Worm (Caenorhabditis elegans): ENCODE results near the gene pei-2.

The pei-2 gene

DNA sequence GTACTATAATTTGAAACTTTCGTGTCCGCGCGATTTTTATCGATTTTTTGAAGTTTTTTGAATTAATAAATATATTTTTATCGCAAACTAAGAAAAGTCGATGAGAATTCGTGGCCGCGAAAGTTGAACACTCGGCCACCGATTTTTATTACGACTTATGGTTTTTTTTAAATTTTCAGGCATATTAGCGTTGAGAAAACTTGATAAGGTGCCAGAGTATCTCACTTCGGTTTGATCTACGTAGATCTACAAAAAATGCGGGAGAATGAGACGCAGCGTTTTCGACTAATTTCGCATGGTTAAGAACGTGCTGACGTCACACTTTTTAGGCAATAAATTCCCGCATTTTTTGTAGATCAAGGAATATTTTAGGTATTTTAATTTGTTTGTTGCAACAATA lies at the start of gene pei-2:
pei-2 (minus strand) TSS at position 101 of the 400 bp plus-strand sequence.
- TF ChIP-seq dpl-1 (GFP tag; optimal IDR thresholded peaks at IDR 0.05) (no peak), bed-1 (GFP tag; IDR thresholded peaks at IDR 0.05) (no peak), F22D6.2 (tag; optimal IDR thresholded peaks at IDR 0.05) (no peak), ztf-6 (GFP tag; IDR thresholded peaks at IDR 0.05) (no peak), ceh-79 (tag; optimal IDR thresholded peaks at IDR 0.05) (no peak), dox-1 (GFP tag; IDR thresholded peaks at IDR 0.05) (no peak), fkh-3 (tag; optimal IDR thresholded peaks at IDR 0.05) (no peak), lag-1 (GFP tag; IDR thresholded peaks at IDR 0.05) (no peak)

DNA sequence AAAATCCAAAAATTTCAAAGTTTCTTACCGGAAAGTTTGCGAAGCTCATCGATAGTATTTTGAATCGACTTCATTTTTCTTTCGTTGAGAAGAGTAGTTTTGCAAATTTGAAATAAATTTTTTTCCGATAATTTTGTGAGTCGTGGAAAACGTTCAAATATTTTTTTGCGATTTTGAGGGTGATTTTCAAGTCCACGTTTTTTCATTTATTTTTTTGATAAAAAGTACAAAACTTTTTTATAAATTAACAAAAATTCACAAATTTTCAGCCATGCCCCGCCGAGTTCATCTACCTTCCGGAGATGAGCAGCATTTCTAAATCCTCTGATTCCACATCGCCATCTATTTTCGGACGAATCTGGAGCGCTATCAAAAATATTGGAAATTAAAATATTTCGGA lies 44.2 kb upstream of the pei-2 start, which contains the start of gene K10C9.7:
K10C9.7 (minus strand) TSS at position 101 of the 400 bp plus-strand sequence.
- no peak for TF ChIP-seq ceh-27 (GFP tag; optimal IDR thresholded peaks at IDR 0.05)
- TF ChIP-seq ztf-26 (tag; optimal IDR thresholded peaks at IDR 0.05): no peak
- no peak for TF ChIP-seq somi-1 (GFP tag; optimal IDR thresholded peaks at IDR 0.05)
- no peak for TF ChIP-seq sea-2 (GFP tag; IDR thresholded peaks at IDR 0.05)
- TF ChIP-seq let-526 (GFP tag; IDR thresholded peaks at IDR 0.05): no peak
- TF ChIP-seq tlf-1 (GFP tag; optimal IDR thresholded peaks at IDR 0.05): no peak
- TF ChIP-seq D2030.7 (GFP tag; IDR thresholded peaks at IDR 0.05): no peak
- no peak for TF ChIP-seq egl-18 (GFP tag; IDR thresholded peaks at IDR 0.05)
- TF ChIP-seq snpc-3.4 (tag; optimal IDR thresholded peaks at IDR 0.05): no peak

- no peak for TF ChIP-seq F10E7.11 (tag; optimal IDR thresholded peaks at IDR 0.05)
- no peak for TF ChIP-seq dpl-1 (GFP tag; optimal IDR thresholded peaks at IDR 0.05)
- TF ChIP-seq ceh-100 (GFP tag; IDR thresholded peaks at IDR 0.05): no peak
- no peak for TF ChIP-seq ama-1 (optimal IDR thresholded peaks at IDR 0.05)
- TF ChIP-seq ama-1 (GFP tag; optimal IDR thresholded peaks at IDR 0.05): no peak
- no peak for TF ChIP-seq D2030.7 (GFP tag; IDR thresholded peaks at IDR 0.05)
- TF ChIP-seq tbx-9 (tag; optimal IDR thresholded peaks at IDR 0.05; ENCODE audit: borderline replicate concordance): no peak
- no peak for TF ChIP-seq lsy-27 (tag; optimal IDR thresholded peaks at IDR 0.05; ENCODE audit: borderline replicate concordance, insufficient read depth)
- TF ChIP-seq mcd-1 (GFP tag; IDR thresholded peaks at IDR 0.05): no peak
- no peak for TF ChIP-seq K12H6.12 (tag; optimal IDR thresholded peaks at IDR 0.05)
- TF ChIP-seq attf-5 (GFP tag; optimal IDR thresholded peaks at IDR 0.05): no peak
These were observed 41.2 kb upstream of the pei-2 start, which contains the start of gene str-67 for ce11 chrV:1064491-1064890. Gene str-67 (minus strand): TSS chrV:1064591.

DNA sequence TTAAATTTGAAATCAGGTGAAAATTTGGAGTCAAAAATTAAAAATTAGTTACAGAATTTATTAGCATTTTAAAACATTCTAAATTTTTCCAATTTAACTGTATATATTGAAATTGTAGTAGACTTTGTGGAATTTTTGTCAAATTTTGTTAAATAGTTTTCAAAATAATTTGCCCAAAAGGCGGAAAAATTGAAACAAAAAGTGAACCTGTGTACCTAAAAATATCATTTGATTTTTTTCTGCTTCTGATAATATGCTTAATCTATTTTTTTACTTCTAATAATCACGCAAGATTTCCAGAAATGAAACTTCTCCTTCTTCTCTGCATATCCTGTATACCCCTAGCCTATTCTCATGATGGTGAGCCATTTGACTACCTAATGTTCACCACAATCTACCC lies 38.0 kb upstream of the pei-2 start, which contains the start of gene rnst-2:
rnst-2 (plus strand) TSS at position 301 of the 400 bp plus-strand sequence.
- TF ChIP-seq F10E7.11 (tag; optimal IDR thresholded peaks at IDR 0.05) (no peak), Y95B8A.8 (GFP tag; IDR thresholded peaks at IDR 0.05) (no peak)

- TF ChIP-seq nhr-80 (tag; optimal IDR thresholded peaks at IDR 0.05) (peak; percentile 74), lsl-1 (GFP tag; optimal IDR thresholded peaks at IDR 0.05) (no peak)
These were observed 37.1 kb upstream of the pei-2 start for ce11 chrV:1060219-1060863.

DNA sequence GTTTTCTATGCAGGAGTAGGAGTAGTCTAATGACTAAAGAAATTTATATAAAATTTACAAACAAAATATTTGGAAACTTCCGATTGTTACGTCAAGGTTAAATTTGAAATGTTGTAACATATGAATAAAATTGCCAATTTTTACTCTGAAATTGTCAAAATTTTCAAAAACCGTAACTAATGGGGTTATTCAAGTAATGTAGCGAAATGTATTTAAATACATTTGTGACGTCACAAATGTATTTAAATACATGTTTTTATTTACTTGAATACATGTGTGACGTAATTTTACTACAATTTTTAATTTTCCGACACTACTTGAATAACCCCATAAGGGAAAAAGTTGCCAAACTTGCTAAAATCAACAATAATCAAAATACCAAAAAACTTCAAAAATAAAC lies 30.1 kb upstream of the pei-2 start:
- TF ChIP-seq C17E4.6 (GFP tag; IDR thresholded peaks at IDR 0.05): no peak
- TF ChIP-seq madf-8 (GFP tag; conservative IDR thresholded peaks at IDR 0.05): no peak
- no peak for TF ChIP-seq ceh-58 (GFP tag; IDR thresholded peaks at IDR 0.05)
- no peak for TF ChIP-seq dpff-1 (tag; optimal IDR thresholded peaks at IDR 0.05)
- TF ChIP-seq ztf-3 (GFP tag; optimal IDR thresholded peaks at IDR 0.05): no peak
- TF ChIP-seq ztf-18 (tag; optimal IDR thresholded peaks at IDR 0.05): no peak
- no peak for TF ChIP-seq ztf-22 (GFP tag; optimal IDR thresholded peaks at IDR 0.05)
- no peak for TF ChIP-seq madf-10 (tag; optimal IDR thresholded peaks at IDR 0.05)
- no peak for TF ChIP-seq lir-1 (GFP tag; conservative IDR thresholded peaks at IDR 0.05)
- no peak for TF ChIP-seq mcd-1 (GFP tag; IDR thresholded peaks at IDR 0.05)
- no peak for TF ChIP-seq hmg-1.2 (GFP tag; IDR thresholded peaks at IDR 0.05)
- TF ChIP-seq dox-1 (GFP tag; IDR thresholded peaks at IDR 0.05): no peak
- no peak for TF ChIP-seq F49E8.2 (tag; optimal IDR thresholded peaks at IDR 0.05; ENCODE audit: insufficient read depth)
- TF ChIP-seq ceh-100 (GFP tag; IDR thresholded peaks at IDR 0.05): no peak
- TF ChIP-seq let-607 (tag; optimal IDR thresholded peaks at IDR 0.05): no peak
